Worm (Caenorhabditis elegans): ENCODE results near the gene F22E12.1.

F22E12.1 gene

DNA sequence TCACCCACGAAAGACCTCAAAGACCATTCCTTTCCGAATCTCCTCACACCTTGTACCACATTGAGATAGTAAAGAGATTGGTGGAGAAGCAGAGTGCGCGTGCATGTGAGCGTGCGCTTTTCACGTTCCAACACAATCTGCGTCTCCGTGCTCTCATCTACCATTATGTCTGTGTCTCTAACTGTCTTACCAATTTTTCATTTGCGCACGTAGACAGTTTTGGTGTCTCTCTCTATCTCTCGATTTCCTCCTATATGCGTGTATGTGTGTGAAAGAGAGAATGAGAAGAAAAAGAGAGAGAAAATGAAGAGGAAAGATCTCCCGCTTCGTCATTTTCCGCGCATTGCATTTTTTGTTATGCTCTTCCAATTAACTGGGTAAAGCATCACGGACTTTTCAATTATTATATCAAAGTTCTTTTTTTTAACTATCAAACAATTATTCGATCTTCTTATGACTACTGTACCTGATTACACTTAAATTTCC lies 9.5 kb upstream of the F22E12.1 start (continued):
- peak; percentile 46 for TF ChIP-seq fkh-6 (tag; optimal IDR thresholded peaks at IDR 0.05)
- TF ChIP-seq F13H6.1 (tag; optimal IDR thresholded peaks at IDR 0.05), result peak; percentile 65
- TF ChIP-seq ceh-45 (GFP tag; IDR thresholded peaks at IDR 0.05), result no peak
- no peak for TF ChIP-seq ama-1 (optimal IDR thresholded peaks at IDR 0.05)
- TF ChIP-seq ceh-9 (tag; optimal IDR thresholded peaks at IDR 0.05), result no peak
- no peak for TF ChIP-seq nhr-11 (tag; optimal IDR thresholded peaks at IDR 0.05)
- TF ChIP-seq mec-3 (tag; optimal IDR thresholded peaks at IDR 0.05; ENCODE audit: borderline replicate concordance), result no peak
- TF ChIP-seq ref-2 (tag; optimal IDR thresholded peaks at IDR 0.05), result peak; percentile 91
- TF ChIP-seq C38D4.7 (GFP tag; optimal IDR thresholded peaks at IDR 0.05), result no peak
- peak; percentile 92 for TF ChIP-seq unc-42 (tag; optimal IDR thresholded peaks at IDR 0.05)
- no peak for TF ChIP-seq sox-4 (tag; optimal IDR thresholded peaks at IDR 0.05)
- no peak for TF ChIP-seq elt-4 (tag; optimal IDR thresholded peaks at IDR 0.05)
- no peak for TF ChIP-seq K09A11.1 (tag; optimal IDR thresholded peaks at IDR 0.05; ENCODE audit: insufficient read depth)
- TF ChIP-seq fax-1 (tag; optimal IDR thresholded peaks at IDR 0.05), result no peak
- peak; percentile 80 for TF ChIP-seq ceh-34 (tag; optimal IDR thresholded peaks at IDR 0.05)
- TF ChIP-seq pha-4 (tag; optimal IDR thresholded peaks at IDR 0.05), result no peak
- peak; percentile 45 for TF ChIP-seq ceh-30 (tag; optimal IDR thresholded peaks at IDR 0.05)
- TF ChIP-seq sdc-2 (tag; optimal IDR thresholded peaks at IDR 0.05), result peak; percentile 63
- TF ChIP-seq hlh-13 (GFP tag; optimal IDR thresholded peaks at IDR 0.05), result no peak
- TF ChIP-seq unc-55 (GFP tag; optimal IDR thresholded peaks at IDR 0.05), result peak; percentile 83
- peak; percentile 58 for TF ChIP-seq ztf-16 (tag; optimal IDR thresholded peaks at IDR 0.05)
- TF ChIP-seq nhr-232 (tag; optimal IDR thresholded peaks at IDR 0.05), result no peak
- TF ChIP-seq hlh-6 (tag; optimal IDR thresholded peaks at IDR 0.05), result no peak
- peak; percentile 64 for TF ChIP-seq ets-4 (tag; optimal IDR thresholded peaks at IDR 0.05)
- peak; percentile 50 for TF ChIP-seq ceh-14 (tag; optimal IDR thresholded peaks at IDR 0.05)
- TF ChIP-seq K02D7.2 (tag; optimal IDR thresholded peaks at IDR 0.05), result no peak
- TF ChIP-seq unc-86 (tag; optimal IDR thresholded peaks at IDR 0.05), result no peak
- TF ChIP-seq ttx-3 (tag; optimal IDR thresholded peaks at IDR 0.05), result no peak
- peak; percentile 8; the same call in 1 of the 2 replicates for TF ChIP-seq sox-2 (GFP tag; IDR thresholded peaks at IDR 0.05)
- peak; percentile 80 for TF ChIP-seq rnt-1 (tag; optimal IDR thresholded peaks at IDR 0.05)
- no peak for TF ChIP-seq hlh-15 (tag; optimal IDR thresholded peaks at IDR 0.05)
- TF ChIP-seq ceh-31 (tag; optimal IDR thresholded peaks at IDR 0.05), result peak; percentile 95
- TF ChIP-seq pat-9 (tag; optimal IDR thresholded peaks at IDR 0.05), result no peak
- no peak for TF ChIP-seq unc-3 (GFP tag; conservative IDR thresholded peaks at IDR 0.05)
- no peak for TF ChIP-seq unc-3 (tag; optimal IDR thresholded peaks at IDR 0.05)
- no peak for TF ChIP-seq pag-3 (tag; optimal IDR thresholded peaks at IDR 0.05; ENCODE audit: borderline replicate concordance)
- no peak for TF ChIP-seq pha-2 (tag; optimal IDR thresholded peaks at IDR 0.05)
- no peak for TF ChIP-seq che-1 (tag; optimal IDR thresholded peaks at IDR 0.05)
- peak; percentile 88 for TF ChIP-seq pax-1 (tag; optimal IDR thresholded peaks at IDR 0.05)
- no peak for TF ChIP-seq npax-4 (tag; optimal IDR thresholded peaks at IDR 0.05)
- no peak for TF ChIP-seq dmd-4 (tag; optimal IDR thresholded peaks at IDR 0.05; ENCODE audit: borderline replicate concordance)

- no peak for TF ChIP-seq unc-42 (tag; optimal IDR thresholded peaks at IDR 0.05)
- no peak for TF ChIP-seq C08G9.2 (tag; optimal IDR thresholded peaks at IDR 0.05)
- no peak for TF ChIP-seq sox-2 (GFP tag; IDR thresholded peaks at IDR 0.05)
Observed at ce11 chrV:10465478-10465877, 8.3 kb upstream of the F22E12.1 start.

DNA sequence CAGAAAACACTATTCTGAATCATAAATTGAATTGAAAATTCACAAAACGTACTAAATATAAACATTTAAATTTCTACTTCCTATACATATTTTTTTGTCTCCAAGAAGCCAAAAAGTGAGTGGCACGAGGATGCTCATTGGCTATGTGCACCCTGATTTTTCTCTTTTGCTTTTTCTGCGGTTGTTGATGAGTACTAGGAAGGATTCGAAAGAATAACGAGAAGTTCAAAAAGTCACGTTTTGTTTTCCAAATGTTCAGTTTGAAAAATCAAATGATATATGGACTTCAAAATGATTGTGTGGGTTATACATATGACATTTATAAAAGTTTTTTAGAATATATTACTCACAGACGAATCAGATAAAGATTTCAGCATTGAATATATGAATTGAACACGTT lies 7.6 kb upstream of the F22E12.1 start:
- no peak for TF ChIP-seq ref-2 (tag; optimal IDR thresholded peaks at IDR 0.05)
- no peak for TF ChIP-seq pat-9 (tag; optimal IDR thresholded peaks at IDR 0.05)
- no peak for TF ChIP-seq elt-2 (tag; optimal IDR thresholded peaks at IDR 0.05)
- no peak for TF ChIP-seq ceh-9 (tag; optimal IDR thresholded peaks at IDR 0.05)
- no peak for TF ChIP-seq sdc-2 (tag; optimal IDR thresholded peaks at IDR 0.05)
- TF ChIP-seq Y22D7AL.16 (tag; optimal IDR thresholded peaks at IDR 0.05), result no peak
- no peak for TF ChIP-seq pha-2 (tag; optimal IDR thresholded peaks at IDR 0.05)
- no peak for TF ChIP-seq odd-2 (tag; optimal IDR thresholded peaks at IDR 0.05)
- no peak for TF ChIP-seq unc-3 (GFP tag; conservative IDR thresholded peaks at IDR 0.05)
- TF ChIP-seq unc-3 (tag; optimal IDR thresholded peaks at IDR 0.05), result no peak
- no peak for TF ChIP-seq ttx-3 (tag; optimal IDR thresholded peaks at IDR 0.05)
- no peak for TF ChIP-seq T23F11.4 (GFP tag; optimal IDR thresholded peaks at IDR 0.05)
- no peak for TF ChIP-seq tbx-7 (tag; optimal IDR thresholded peaks at IDR 0.05)
- no peak for TF ChIP-seq dmd-4 (tag; optimal IDR thresholded peaks at IDR 0.05; ENCODE audit: borderline replicate concordance)
- no peak for TF ChIP-seq ceh-34 (tag; optimal IDR thresholded peaks at IDR 0.05)
- TF ChIP-seq ahr-1 (tag; optimal IDR thresholded peaks at IDR 0.05), result no peak
- no peak for TF ChIP-seq hlh-30 (tag; optimal IDR thresholded peaks at IDR 0.05; ENCODE audit: insufficient read depth)
